Fruit fly (Drosophila melanogaster) whole organism, embryonic: ENCODE data around the gene Pex10.

Source experiments
- Abd-B ChIP-seq: fragments of 200-800 bp; sonication (Bioruptor generic); optimal IDR thresholded peaks from 2 replicates; lab custom pipeline; 2018; ENCODE audit warnings: missing biosample characterization, mild to moderate bottlenecking, missing genetic modification characterization, moderate library complexity
- Awh ChIP-seq: fragments of 200-800 bp; sonication (Bioruptor generic); IDR thresholded peaks from 2 replicates; pipeline ENCODE4, ENCODE4 v1.3.6; 2022; ENCODE audit warnings: missing biosample characterization, missing genetic modification characterization
- CG10565 ChIP-seq: fragments of 200-800 bp; sonication (Bioruptor generic); optimal IDR thresholded peaks from 3 replicates; lab custom pipeline; 2016; ENCODE audit warnings: missing biosample characterization, mild to moderate bottlenecking, missing genetic modification characterization
- CG10959 ChIP-seq: fragments of 200-800 bp; sonication (Bioruptor generic); IDR thresholded peaks from 2 replicates; pipeline ENCODE4 v1.3.6; 2022; ENCODE audit warnings: missing biosample characterization, missing genetic modification characterization
- CG12744 ChIP-seq: fragments of 200-800 bp; sonication (Bioruptor generic); optimal IDR thresholded peaks from 2 replicates; lab custom pipeline; 2016; ENCODE audit warnings: missing biosample characterization, missing genetic modification characterization
- CG12769 ChIP-seq: fragments of 200-800 bp; sonication (Bioruptor generic); optimal IDR thresholded peaks from 2 replicates; lab custom pipeline; 2019; ENCODE audit warnings: missing biosample characterization, mild to moderate bottlenecking, missing genetic modification characterization, moderate library complexity
- CG13424 ChIP-seq: fragments of 200-800 bp; sonication (Bioruptor generic); optimal IDR thresholded peaks from 2 replicates; lab custom pipeline; 2019; ENCODE audit warnings: missing biosample characterization, mild to moderate bottlenecking, missing genetic modification characterization, moderate library complexity
- CG17186 ChIP-seq: fragments of 200-800 bp; sonication (Bioruptor generic); optimal IDR thresholded peaks from 3 replicates; lab custom pipeline; 2017; ENCODE audit warnings: missing biosample characterization, missing genetic modification reagents, missing genetic modification characterization
- CG18476 ChIP-seq: fragments of 200-800 bp; sonication (Bioruptor generic); optimal IDR thresholded peaks from 2 replicates; lab custom pipeline; 2016; ENCODE audit warnings: missing biosample characterization, mild to moderate bottlenecking, missing genetic modification characterization
- CG2129 ChIP-seq: fragments of 200-800 bp; sonication (Bioruptor generic); IDR thresholded peaks from 2 replicates; pipeline ENCODE4 v1.3.6; 2022; ENCODE audit warnings: missing biosample characterization, missing genetic modification characterization; ENCODE audit not compliant: partially characterized antibody
- CG31365 ChIP-seq: fragments of 200-800 bp; sonication (Bioruptor generic); optimal IDR thresholded peaks from 2 replicates; lab custom pipeline; 2018; ENCODE audit warnings: missing biosample characterization, mild to moderate bottlenecking, missing genetic modification characterization
- CG31388 ChIP-seq: fragments of 200-800 bp; sonication (Bioruptor generic); optimal IDR thresholded peaks from 2 replicates; lab custom pipeline; 2016; ENCODE audit warnings: missing biosample characterization, missing genetic modification characterization
- CG3163 ChIP-seq: fragments of 200-800 bp; sonication (Bioruptor generic); optimal IDR thresholded peaks from 3 replicates; lab custom pipeline; 2016; ENCODE audit warnings: missing biosample characterization, missing genetic modification characterization
- CG3281 ChIP-seq: fragments of 200-800 bp; sonication (Bioruptor generic); optimal IDR thresholded peaks from 3 replicates; lab custom pipeline; 2017; ENCODE audit warnings: missing biosample characterization, mild to moderate bottlenecking, missing genetic modification characterization
- CkIIα-i1 ChIP-seq: fragments of 200-800 bp; sonication (Bioruptor generic); IDR thresholded peaks from 2 replicates; pipeline ENCODE4 v1.3.6; 2022; ENCODE audit warnings: missing biosample characterization, missing genetic modification characterization
- Dref ChIP-seq: fragments of 200-800 bp; sonication (Bioruptor generic); IDR thresholded peaks from 2 replicates; pipeline ENCODE4 v1.3.6; 2022; ENCODE audit warnings: missing biosample characterization, missing genetic modification characterization
- Fer3 ChIP-seq: fragments of 200-800 bp; sonication (Bioruptor generic); optimal IDR thresholded peaks from 2 replicates; lab custom pipeline; 2018; ENCODE audit warnings: missing biosample characterization, mild to moderate bottlenecking, missing genetic modification characterization, moderate library complexity
- H2.0 ChIP-seq: fragments of 200-800 bp; sonication (Bioruptor generic); IDR thresholded peaks from 2 replicates; pipeline ENCODE4 v1.3.6; 2022; ENCODE audit warnings: missing biosample characterization, missing genetic modification characterization
- HmgZ ChIP-seq: fragments of 200-800 bp; sonication (Bioruptor generic); optimal IDR thresholded peaks from 2 replicates; lab custom pipeline; 2018; ENCODE audit warnings: missing biosample characterization, mild to moderate bottlenecking, missing genetic modification characterization
- Hmr ChIP-seq: fragments of 200-800 bp; sonication (Bioruptor generic); optimal IDR thresholded peaks from 3 replicates; lab custom pipeline; 2017; ENCODE audit warnings: mild to moderate bottlenecking, missing biosample characterization, missing genetic modification reagents, missing genetic modification characterization
- Lpt ChIP-seq: fragments of >200 bp; optimal IDR thresholded peaks from 2 replicates; lab custom pipeline; 2018; ENCODE audit warnings: missing biosample characterization, missing genetic modification characterization
- MTF-1 ChIP-seq: fragments of 200-800 bp; sonication (Bioruptor generic); optimal IDR thresholded peaks from 2 replicates; lab custom pipeline; 2018; ENCODE audit warnings: missing biosample characterization, mild to moderate bottlenecking, missing genetic modification characterization, borderline replicate concordance
- Pdp1 ChIP-seq, 2 experiments: fragments of 200-800 bp; sonication (Bioruptor generic); optimal IDR thresholded peaks; 3 replicates each; lab custom pipeline; 2016; ENCODE audit warnings: missing biosample characterization in 2 of 2, missing genetic modification characterization in 2 of 2, mild to moderate bottlenecking in 1 of 2, moderate library complexity in 1 of 2
- Sox100B ChIP-seq: fragments of 200-800 bp; sonication (Bioruptor generic); optimal IDR thresholded peaks from 3 replicates; lab custom pipeline; 2018; ENCODE audit warnings: missing biosample characterization, mild to moderate bottlenecking, missing genetic modification characterization
- Trl ChIP-seq, 3 experiments: fragments of >200 bp in 2 of 3; fragments of 200-800 bp in 1 of 3; sonication (Bioruptor generic) in 1 of 3; optimal IDR thresholded peaks; 2 replicates in 1 of 3; 3 replicates in 2 of 3; lab custom pipeline; 2016 to 2017; ENCODE audit warnings: missing biosample characterization in 1 of 3, missing genetic modification characterization in 1 of 3
- Vsx1 ChIP-seq: fragments of 200-800 bp; sonication (Bioruptor generic); optimal IDR thresholded peaks from 2 replicates; lab custom pipeline; 2017; ENCODE audit warnings: missing biosample characterization, mild to moderate bottlenecking, missing genetic modification characterization, missing genetic modification reagents
- ato ChIP-seq: fragments of 200-800 bp; sonication (Bioruptor generic); IDR thresholded peaks from 2 replicates; pipeline ENCODE4 v1.3.6; 2022; ENCODE audit warnings: missing biosample characterization, missing genetic modification characterization; ENCODE audit not compliant: partially characterized antibody
- bab2 ChIP-seq: fragments of 200-800 bp; sonication (Bioruptor generic); optimal IDR thresholded peaks from 2 replicates; lab custom pipeline; 2016; ENCODE audit warnings: missing biosample characterization, missing genetic modification characterization
- chm ChIP-seq: fragments of 200-800 bp; sonication (Bioruptor generic); IDR thresholded peaks from 2 replicates; pipeline ENCODE4 v1.3.6; 2022; ENCODE audit warnings: missing biosample characterization, missing genetic modification characterization
- chn ChIP-seq: fragments of 200-800 bp; sonication (Bioruptor generic); optimal IDR thresholded peaks from 2 replicates; lab custom pipeline; 2016; ENCODE audit warnings: missing biosample characterization, missing genetic modification characterization
- corto ChIP-seq: fragments of 200-800 bp; sonication (Bioruptor generic); optimal IDR thresholded peaks from 2 replicates; lab custom pipeline; 2016; ENCODE audit warnings: missing biosample characterization, mild to moderate bottlenecking, missing genetic modification characterization, moderate library complexity
- dm ChIP-seq: fragments of 200-800 bp; sonication (Bioruptor generic); optimal IDR thresholded peaks from 3 replicates; lab custom pipeline; 2016; ENCODE audit warnings: missing biosample characterization, missing genetic modification characterization
- dmrt99B ChIP-seq: fragments of 200-800 bp; sonication (Bioruptor generic); optimal IDR thresholded peaks from 2 replicates; lab custom pipeline; 2018; ENCODE audit warnings: missing biosample characterization, mild to moderate bottlenecking, missing genetic modification characterization, moderate library complexity
- fd96Cb ChIP-seq: fragments of 200-800 bp; sonication (Bioruptor generic); optimal IDR thresholded peaks from 2 replicates; lab custom pipeline; 2018; ENCODE audit warnings: missing biosample characterization, mild to moderate bottlenecking, missing genetic modification characterization, moderate library complexity
- ind ChIP-seq: fragments of 200-800 bp; sonication (Bioruptor generic); optimal IDR thresholded peaks from 3 replicates; lab custom pipeline; 2016; ENCODE audit warnings: missing biosample characterization, missing genetic modification characterization
- insv ChIP-seq, 2 experiments: fragments of 200-800 bp; sonication (Bioruptor generic); optimal IDR thresholded peaks; 3 replicates each; lab custom pipeline; 2016 to 2018; ENCODE audit warnings: missing biosample characterization in 2 of 2, missing genetic modification characterization in 2 of 2
- jumu ChIP-seq: fragments of 200-800 bp; sonication (Bioruptor generic); optimal IDR thresholded peaks from 3 replicates; lab custom pipeline; 2016; ENCODE audit warnings: missing biosample characterization, missing genetic modification characterization
- kay ChIP-seq: fragments of 200-800 bp; sonication (Bioruptor generic); optimal IDR thresholded peaks from 2 replicates; lab custom pipeline; 2016; ENCODE audit warnings: missing biosample characterization, missing genetic modification characterization
- ken ChIP-seq: fragments of 200-800 bp; sonication (Bioruptor generic); IDR thresholded peaks from 3 replicates; pipeline ENCODE4 v1.3.6; 2022; ENCODE audit warnings: missing biosample characterization, missing genetic modification characterization
- mirr ChIP-seq: fragments of 200-800 bp; sonication (Bioruptor generic); optimal IDR thresholded peaks from 3 replicates; lab custom pipeline; 2018; ENCODE audit warnings: missing biosample characterization, mild to moderate bottlenecking, missing genetic modification characterization
- odd ChIP-seq: fragments of 200-800 bp; sonication (Bioruptor generic); optimal IDR thresholded peaks from 2 replicates; lab custom pipeline; 2017; ENCODE audit warnings: missing biosample characterization, mild to moderate bottlenecking, missing genetic modification characterization
- org-1 ChIP-seq: fragments of 200-800 bp; sonication (Bioruptor generic); optimal IDR thresholded peaks from 2 replicates; lab custom pipeline; 2017; ENCODE audit warnings: missing biosample characterization, missing genetic modification characterization
- peb ChIP-seq: fragments of 200-800 bp; sonication (Bioruptor generic); IDR thresholded peaks from 2 replicates; pipeline ENCODE4 v1.3.6; 2022; ENCODE audit warnings: missing biosample characterization, missing genetic modification characterization
- stwl ChIP-seq: fragments of 200-800 bp; sonication (Bioruptor generic); optimal IDR thresholded peaks from 3 replicates; lab custom pipeline; 2018; ENCODE audit warnings: missing biosample characterization, mild to moderate bottlenecking, missing genetic modification characterization, moderate library complexity
- trem ChIP-seq: fragments of 200-800 bp; optimal IDR thresholded peaks from 3 replicates; lab custom pipeline; 2019; ENCODE audit warnings: missing biosample characterization, mild to moderate bottlenecking, missing genetic modification characterization, moderate library complexity
- vfl ChIP-seq: fragments of 200-800 bp; sonication (Bioruptor generic); optimal IDR thresholded peaks from 2 replicates; lab custom pipeline; 2016; ENCODE audit warnings: missing biosample characterization, missing genetic modification characterization
- yki ChIP-seq: fragments of >200 bp; optimal IDR thresholded peaks from 3 replicates; lab custom pipeline; 2018
- zen2 ChIP-seq: fragments of 200-800 bp; sonication (Bioruptor generic); IDR thresholded peaks from 3 replicates; pipeline ENCODE4 v1.3.6; 2022; ENCODE audit warnings: missing biosample characterization, missing genetic modification characterization; ENCODE audit not compliant: partially characterized antibody
- zfh1 ChIP-seq: fragments of 200-800 bp; sonication (Bioruptor generic); IDR thresholded peaks from 3 replicates; pipeline ENCODE4 v1.3.6; 2022; ENCODE audit warnings: missing biosample characterization, missing genetic modification characterization

The Pex10 gene

dm6 chr3L:1517274-1518047, 40.6 kb upstream of the Pex10 start (continued):
- peak; percentile 77 for TF ChIP-seq ind (GFP tag; lab: Kevin White, UChicago)
- TF ChIP-seq CG12769 (tag; lab: Kevin White, UChicago), result no peak
- peak in 1 of 2 experiments; percentile 27 for TF ChIP-seq insv (GFP tag; optimal IDR thresholded peaks at IDR 0.05; lab: Kevin White, UChicago)
- peak; percentile 53 for TF ChIP-seq CG2129 (GFP tag; lab: Robert Waterston, UW)
- peak; percentile 59 for TF ChIP-seq vfl (GFP tag; lab: Kevin White, UChicago)
- TF ChIP-seq kay (GFP tag; lab: Kevin White, UChicago), result no peak
- TF ChIP-seq org-1 (GFP tag; lab: Kevin White, UChicago), result peak; percentile 10
- peak; percentile 64 for TF ChIP-seq H2.0 (GFP tag; lab: Robert Waterston, UW)
- peak; percentile 63; the same call in 2 of the 3 replicates for TF ChIP-seq ken
- peak; percentile 16 for TF ChIP-seq CG31388 (GFP tag; lab: Kevin White, UChicago)
- TF ChIP-seq CG13424, result no peak
- TF ChIP-seq Fer3 (tag; lab: Kevin White, UChicago), result no peak
- peak; percentile 62 for TF ChIP-seq zen2
- peak; percentile 37 for TF ChIP-seq dm (GFP tag; lab: Kevin White, UChicago)
- TF ChIP-seq Trl (optimal IDR thresholded peaks at IDR 0.05; lab: Kevin White, UChicago), result no peak
- peak; percentile 77 for TF ChIP-seq Trl (GFP tag; optimal IDR thresholded peaks at IDR 0.05; lab: Kevin White, UChicago)
- no peak for TF ChIP-seq yki (lab: Kevin White, UChicago)
- TF ChIP-seq ato (GFP tag; lab: Robert Waterston, UW), result peak; percentile 36; the same call in 1 of the 2 replicates
- TF ChIP-seq CG3163, result peak; percentile 51
- TF ChIP-seq corto (GFP tag; lab: Kevin White, UChicago), result peak; percentile 42
- peak; percentile 69 to 88 for TF ChIP-seq Pdp1 (GFP tag; optimal IDR thresholded peaks at IDR 0.05; lab: Kevin White, UChicago)
- TF ChIP-seq CG31365 (tag; lab: Kevin White, UChicago), result no peak
- TF ChIP-seq jumu (GFP tag; lab: Kevin White, UChicago), result peak; percentile 80
- no peak for TF ChIP-seq dmrt99B
- TF ChIP-seq Lpt, result no peak
- TF ChIP-seq CG18476 (GFP tag; lab: Kevin White, UChicago), result peak; percentile 52
- peak; percentile 36 for TF ChIP-seq HmgZ (tag; lab: Kevin White, UChicago)
- 0 out of 2 replicates have a peak, but pooled peaks have one; percentile 43 for TF ChIP-seq Awh
- TF ChIP-seq Vsx1 (GFP tag; lab: Kevin White, UChicago), result peak; percentile 84
- peak; percentile 48 for TF ChIP-seq Abd-B (GFP tag; lab: Kevin White, UChicago)
- peak; percentile 93 for TF ChIP-seq CG17186 (GFP tag; lab: Kevin White, UChicago)
- peak; percentile 67; the same call in 2 of the 3 replicates for TF ChIP-seq zfh1
- TF ChIP-seq MTF-1 (GFP tag; lab: Kevin White, UChicago), result peak; percentile 41
- TF ChIP-seq bab2 (GFP tag; lab: Kevin White, UChicago), result peak; percentile 70
- peak; percentile 37 for TF ChIP-seq CG12744 (GFP tag; lab: Kevin White, UChicago)
- peak; percentile 79 for TF ChIP-seq Dref (GFP tag; lab: Robert Waterston, UW)
- TF ChIP-seq odd (GFP tag; lab: Kevin White, UChicago), result no peak
- no peak for TF ChIP-seq peb
- no peak for TF ChIP-seq Sox100B (GFP tag; lab: Kevin White, UChicago)
- TF ChIP-seq CkIIα-i1 (GFP tag; lab: Robert Waterston, UW), result no peak
- TF ChIP-seq Hmr (GFP tag; lab: Kevin White, UChicago), result peak; percentile 51
- peak; percentile 16 for TF ChIP-seq mirr (GFP tag; lab: Kevin White, UChicago)
- TF ChIP-seq CG10565 (GFP tag; lab: Kevin White, UChicago), result no peak
- TF ChIP-seq fd96Cb (tag; lab: Kevin White, UChicago), result no peak
- peak; percentile 40 for TF ChIP-seq stwl (tag; lab: Kevin White, UChicago)
- peak; percentile 86 for TF ChIP-seq chn (GFP tag; lab: Kevin White, UChicago)
- no peak for TF ChIP-seq chm (GFP tag; lab: Robert Waterston, UW)
- no peak for TF ChIP-seq CG10959 (GFP tag; lab: Robert Waterston, UW)
- TF ChIP-seq CG3281 (GFP tag; lab: Kevin White, UChicago), result no peak
- TF ChIP-seq trem (tag; lab: Kevin White, UChicago), result peak; percentile 62
